Worm (Caenorhabditis elegans) whole organism, L3 larva: Measurements from ENCODE around the gene ric-3.

Experiments used
- R02D3.7 ChIP-seq: fragments of 150-350 bp; optimal IDR thresholded peaks from 2 replicates; lab custom pipeline; 2014; ENCODE audit warnings: missing biosample characterization, missing genetic modification characterization
- ZK546.5 ChIP-seq: sonication (generic microtip); optimal IDR thresholded peaks from 2 replicates; lab custom pipeline; 2017; ENCODE audit warnings: missing biosample characterization, missing genetic modification characterization
- aly-2 ChIP-seq: fragments of 150-350 bp; optimal IDR thresholded peaks from 2 replicates; lab custom pipeline; 2014; ENCODE audit warnings: missing biosample characterization, missing genetic modification characterization
- ama-1 ChIP-seq: fragments of 150-350 bp; optimal IDR thresholded peaks from 2 replicates; lab custom pipeline; 2018
- ceh-16 ChIP-seq: sonication (generic microtip); optimal IDR thresholded peaks from 2 replicates; lab custom pipeline; 2017; ENCODE audit warnings: missing biosample characterization, missing genetic modification characterization
- ceh-28 ChIP-seq: fragments of 150-350 bp; optimal IDR thresholded peaks from 2 replicates; lab custom pipeline; 2014; ENCODE audit warnings: missing biosample characterization, missing genetic modification reagents, missing genetic modification characterization
- ceh-82 ChIP-seq: fragments of 150-350 bp; optimal IDR thresholded peaks from 2 replicates; lab custom pipeline; 2014; ENCODE audit warnings: missing biosample characterization, missing genetic modification characterization
- ceh-9 ChIP-seq: sonication (generic microtip); optimal IDR thresholded peaks from 2 replicates; lab custom pipeline; 2018; ENCODE audit warnings: missing biosample characterization, missing genetic modification characterization
- daf-12 ChIP-seq: fragments of 150-350 bp; optimal IDR thresholded peaks from 2 replicates; lab custom pipeline; 2014; ENCODE audit warnings: missing biosample characterization, missing genetic modification reagents, missing genetic modification characterization
- egl-27 ChIP-seq: sonication (generic microtip); optimal IDR thresholded peaks from 4 replicates; lab custom pipeline; 2017; ENCODE audit warnings: missing biosample characterization, missing genetic modification reagents, missing genetic modification characterization
- egl-5 ChIP-seq: fragments of 150-350 bp; optimal IDR thresholded peaks from 2 replicates; lab custom pipeline; 2017; ENCODE audit warnings: missing biosample characterization, missing genetic modification reagents, missing genetic modification characterization, inconsistent platforms
- elt-1 ChIP-seq: fragments of 150-350 bp; optimal IDR thresholded peaks from 2 replicates; lab custom pipeline; 2014; ENCODE audit warnings: missing biosample characterization, missing genetic modification characterization
- elt-2 ChIP-seq: sonication (generic microtip); optimal IDR thresholded peaks from 2 replicates; lab custom pipeline; 2016; ENCODE audit warnings: missing genetic modification reagents, mild to moderate bottlenecking, missing genetic modification characterization, missing compliant biosample characterization
- elt-3 ChIP-seq, 3 experiments: fragments of 150-350 bp in 1 of 3; sonication (generic microtip) in 2 of 3; optimal IDR thresholded peaks; 2 replicates in 2 of 3; 4 replicates in 1 of 3; lab custom pipeline; 2014 to 2017; ENCODE audit warnings: missing biosample characterization in 3 of 3, missing genetic modification characterization in 3 of 3
- eor-1 ChIP-seq, 2 experiments: fragments of 150-350 bp; optimal IDR thresholded peaks; 2 replicates each; lab custom pipeline; 2014 to 2018; ENCODE audit warnings: missing biosample characterization in 2 of 2, missing genetic modification characterization in 2 of 2
- fkh-10 ChIP-seq: sonication (generic microtip); optimal IDR thresholded peaks from 2 replicates; lab custom pipeline; 2017; ENCODE audit warnings: missing biosample characterization, missing genetic modification reagents, missing genetic modification characterization
- fkh-2 ChIP-seq: fragments of 150-350 bp; optimal IDR thresholded peaks from 2 replicates; lab custom pipeline; 2014; ENCODE audit warnings: missing biosample characterization, missing genetic modification reagents, missing genetic modification characterization
- fos-1 ChIP-seq: fragments of 150-350 bp; optimal IDR thresholded peaks from 2 replicates; lab custom pipeline; 2014; ENCODE audit warnings: missing biosample characterization, missing genetic modification characterization
- hmg-11 ChIP-seq: sonication (generic microtip); optimal IDR thresholded peaks from 2 replicates; lab custom pipeline; 2016; ENCODE audit warnings: missing genetic modification characterization, missing compliant biosample characterization
- jun-1 ChIP-seq: fragments of 150-350 bp; optimal IDR thresholded peaks from 2 replicates; lab custom pipeline; 2014; ENCODE audit warnings: missing biosample characterization, missing genetic modification reagents, missing genetic modification characterization
- lin-15B ChIP-seq: fragments of 150-350 bp; optimal IDR thresholded peaks from 2 replicates; lab custom pipeline; 2014; ENCODE audit warnings: missing biosample characterization, missing genetic modification characterization
- lin-39 ChIP-seq: fragments of 150-350 bp; optimal IDR thresholded peaks from 2 replicates; lab custom pipeline; 2018; ENCODE audit warnings: missing biosample characterization, missing genetic modification reagents, missing genetic modification characterization
- lsy-12 ChIP-seq: sonication (generic microtip); optimal IDR thresholded peaks from 2 replicates; lab custom pipeline; 2016; ENCODE audit warnings: mild to moderate bottlenecking, missing genetic modification characterization, missing compliant biosample characterization
- mdl-1 ChIP-seq: fragments of 150-350 bp; optimal IDR thresholded peaks from 2 replicates; lab custom pipeline; 2014; ENCODE audit warnings: missing biosample characterization, missing genetic modification characterization
- mml-1 ChIP-seq: fragments of 150-350 bp; sonication (generic microtip); optimal IDR thresholded peaks from 3 replicates; lab custom pipeline; 2014; ENCODE audit warnings: missing biosample characterization, missing genetic modification characterization
- nfya-1 ChIP-seq: sonication (generic microtip); optimal IDR thresholded peaks from 2 replicates; lab custom pipeline; 2017; ENCODE audit warnings: missing genetic modification characterization, mild to moderate bottlenecking, missing compliant biosample characterization, antibody characterized with exemption, moderate library complexity; ENCODE audit not compliant: insufficient read depth
- nhr-11 ChIP-seq: fragments of 150-350 bp; optimal IDR thresholded peaks from 2 replicates; lab custom pipeline; 2014; ENCODE audit warnings: missing biosample characterization, missing genetic modification characterization
- nhr-12 ChIP-seq: fragments of 150-350 bp; optimal IDR thresholded peaks from 2 replicates; lab custom pipeline; 2014; ENCODE audit warnings: missing biosample characterization, missing genetic modification characterization
- nhr-23 ChIP-seq: fragments of 150-350 bp; optimal IDR thresholded peaks from 2 replicates; lab custom pipeline; 2014; ENCODE audit warnings: missing biosample characterization, missing genetic modification reagents, missing genetic modification characterization
- nhr-25 ChIP-seq: sonication (generic microtip); optimal IDR thresholded peaks from 2 replicates; lab custom pipeline; 2017; ENCODE audit warnings: missing biosample characterization, missing genetic modification characterization
- nhr-28 ChIP-seq: fragments of 150-350 bp; optimal IDR thresholded peaks from 2 replicates; lab custom pipeline; 2014; ENCODE audit warnings: missing biosample characterization, missing genetic modification characterization
- nhr-43 ChIP-seq: sonication (generic microtip); optimal IDR thresholded peaks from 2 replicates; lab custom pipeline; 2016; ENCODE audit warnings: mild to moderate bottlenecking, missing genetic modification characterization, missing compliant biosample characterization; ENCODE audit not compliant: poor library complexity, severe bottlenecking
- nhr-67 ChIP-seq: fragments of 150-350 bp; optimal IDR thresholded peaks from 2 replicates; lab custom pipeline; 2014; ENCODE audit warnings: missing biosample characterization, missing genetic modification characterization
- nhr-76 ChIP-seq: fragments of 150-350 bp; sonication (generic microtip); optimal IDR thresholded peaks from 5 replicates; lab custom pipeline; 2014; ENCODE audit warnings: missing biosample characterization, missing genetic modification characterization
- nhr-77 ChIP-seq: fragments of 150-350 bp; optimal IDR thresholded peaks from 2 replicates; lab custom pipeline; 2014; ENCODE audit warnings: missing biosample characterization, missing genetic modification characterization
- pha-4 ChIP-seq: fragments of 150-350 bp; optimal IDR thresholded peaks from 2 replicates; lab custom pipeline; 2014; ENCODE audit warnings: missing biosample characterization, missing genetic modification reagents, missing genetic modification characterization
- pqm-1 ChIP-seq: fragments of 150-350 bp; optimal IDR thresholded peaks from 2 replicates; lab custom pipeline; 2017; ENCODE audit warnings: missing biosample characterization, missing genetic modification characterization, inconsistent platforms
- sea-2 ChIP-seq: fragments of 150-350 bp; sonication (generic microtip); optimal IDR thresholded peaks from 4 replicates; lab custom pipeline; 2014; ENCODE audit warnings: missing biosample characterization, missing genetic modification reagents, missing genetic modification characterization
- skn-1 ChIP-seq: fragments of 150-350 bp; optimal IDR thresholded peaks from 2 replicates; lab custom pipeline; 2014; ENCODE audit warnings: missing biosample characterization, missing genetic modification characterization
- snpc-4 ChIP-seq: fragments of 150-350 bp; optimal IDR thresholded peaks from 2 replicates; lab custom pipeline; 2014; ENCODE audit warnings: missing biosample characterization, missing genetic modification characterization
- tbx-2 ChIP-seq: sonication (generic microtip); optimal IDR thresholded peaks from 2 replicates; lab custom pipeline; 2016; ENCODE audit warnings: mild to moderate bottlenecking, missing genetic modification characterization, missing compliant biosample characterization
- unc-39 ChIP-seq: sonication (generic microtip); optimal IDR thresholded peaks from 4 replicates; lab custom pipeline; 2017; ENCODE audit warnings: missing biosample characterization, missing genetic modification characterization
- unc-62 ChIP-seq: fragments of 150-350 bp; sonication (generic microtip); optimal IDR thresholded peaks from 4 replicates; lab custom pipeline; 2014; ENCODE audit warnings: missing biosample characterization, missing genetic modification reagents, missing genetic modification characterization
- zag-1 ChIP-seq: fragments of 150-350 bp; optimal IDR thresholded peaks from 2 replicates; lab custom pipeline; 2014; ENCODE audit warnings: missing biosample characterization, missing genetic modification characterization
- ztf-11 ChIP-seq: fragments of 150-350 bp; optimal IDR thresholded peaks from 2 replicates; lab custom pipeline; 2014; ENCODE audit warnings: missing biosample characterization, missing genetic modification characterization
- ztf-4 ChIP-seq: fragments of 150-350 bp; optimal IDR thresholded peaks from 2 replicates; lab custom pipeline; 2014; ENCODE audit warnings: missing biosample characterization, missing genetic modification characterization

ric-3 gene

ce11 chrIV:7841218-7841617 is 23.2 kb downstream of the ric-3 start:
- TF ChIP-seq ceh-28 (peak; percentile 45), snpc-4 (tag; lab: Kevin White, UChicago) (no peak), ztf-4 (tag; lab: Kevin White, UChicago) (no peak), pqm-1 (tag; lab: Kevin White, UChicago) (peak; percentile 90), lin-15B (tag; lab: Kevin White, UChicago) (no peak), pha-4 (tag; lab: Kevin White, UChicago) (peak; percentile 50), egl-5 (tag; lab: Kevin White, UChicago) (no peak), tbx-2 (tag; lab: Kevin White, UChicago) (no peak), elt-2 (peak; percentile 89), ZK546.5 (tag; lab: Kevin White, UChicago) (no peak), fkh-10 (no peak), nhr-28 (no peak)

- TF ChIP-seq pqm-1 (tag; lab: Kevin White, UChicago) (peak; percentile 67), elt-2 (peak; percentile 90), eor-1 (tag; optimal IDR thresholded peaks at IDR 0.05; lab: Kevin White, UChicago) (no peak)
Observed at ce11 chrIV:7844333-7844973, 26.4 kb downstream of the ric-3 start.

- TF ChIP-seq skn-1 (peak; percentile 74), ZK546.5 (tag; lab: Kevin White, UChicago) (no peak), zag-1 (tag; lab: Kevin White, UChicago) (no peak), elt-3 (tag; optimal IDR thresholded peaks at IDR 0.05; lab: Kevin White, UChicago) (no peak), ztf-11 (tag; lab: Kevin White, UChicago) (no peak), lin-15B (tag; lab: Kevin White, UChicago) (peak; percentile 23), nhr-23 (tag; lab: Kevin White, UChicago) (peak; percentile 49), pqm-1 (tag; lab: Kevin White, UChicago) (peak; percentile 16), ceh-82 (no peak), nhr-67 (tag; lab: Kevin White, UChicago) (no peak), eor-1 (tag; optimal IDR thresholded peaks at IDR 0.05; lab: Kevin White, UChicago) (no peak), ceh-16 (tag; lab: Kevin White, UChicago) (no peak), hmg-11 (tag; lab: Kevin White, UChicago) (peak; percentile 98), elt-2 (peak; percentile 63), nhr-25 (peak; percentile 74), fos-1 (tag; lab: Kevin White, UChicago) (no peak), fkh-10 (no peak), pha-4 (tag; lab: Kevin White, UChicago) (peak; percentile 70), ama-1 (lab: Kevin White, UChicago) (peak; percentile 47), R02D3.7 (tag; lab: Kevin White, UChicago) (no peak), unc-62 (no peak), sea-2 (no peak), jun-1 (tag; lab: Kevin White, UChicago) (peak; percentile 53), lsy-12 (tag; lab: Kevin White, UChicago) (peak; percentile 48), ceh-9 (tag; lab: Kevin White, UChicago) (no peak), tbx-2 (tag; lab: Kevin White, UChicago) (peak; percentile 60), ceh-28 (peak; percentile 48), snpc-4 (tag; lab: Kevin White, UChicago) (peak; percentile 59), nhr-77 (tag; lab: Kevin White, UChicago) (no peak), mdl-1 (tag; lab: Kevin White, UChicago) (no peak), unc-39 (tag; lab: Kevin White, UChicago) (no peak), nhr-28 (no peak), fkh-2 (tag; lab: Kevin White, UChicago) (no peak), lin-39 (tag; lab: Kevin White, UChicago) (peak; percentile 70), nhr-76 (no peak), nhr-11 (tag; lab: Kevin White, UChicago) (no peak), ztf-4 (tag; lab: Kevin White, UChicago) (no peak), egl-5 (tag; lab: Kevin White, UChicago) (no peak), aly-2 (tag; lab: Kevin White, UChicago) (no peak), mml-1 (tag; lab: Kevin White, UChicago) (no peak), nhr-12 (tag; lab: Kevin White, UChicago) (no peak), egl-27 (tag; lab: Kevin White, UChicago) (no peak), elt-1 (tag; lab: Kevin White, UChicago) (peak; percentile 11), daf-12 (tag; lab: Kevin White, UChicago) (no peak), nfya-1 (tag; lab: Kevin White, UChicago) (peak; percentile 96), nhr-43 (tag; lab: Kevin White, UChicago) (peak; percentile 39)
Observed at ce11 chrIV:7845585-7845984, 27.5 kb downstream of the ric-3 start.
